Worm (Caenorhabditis elegans) whole organism, young adult: Measurements from ENCODE around the gene C03C10.5.

Experiments
- C17E4.6 ChIP-seq: fragments of 200-800 bp; sonication (Bioruptor generic); IDR thresholded peaks from 2 replicates; pipeline ENCODE4 v1.3.6; 2022; ENCODE audit warnings: missing genetic modification reagents, missing genetic modification characterization, missing compliant biosample characterization
- ama-1 ChIP-seq, 3 experiments: fragments of 150-350 bp in 1 of 3; sonication (generic microtip) in 2 of 3; optimal IDR thresholded peaks; 2 replicates each; lab custom pipeline; 2014 to 2018; ENCODE audit warnings: missing biosample characterization in 2 of 3, missing genetic modification characterization in 2 of 3, missing genetic modification reagents in 2 of 3
- snpc-4 ChIP-seq, 5 experiments: fragments of 150-350 bp in 1 of 5; sonication (generic microtip) in 4 of 5; optimal IDR thresholded peaks; 2 replicates each; lab custom pipeline; 2014 to 2018; ENCODE audit warnings: missing genetic modification characterization in 5 of 5, missing biosample characterization in 3 of 5, antibody characterized with exemption in 2 of 5, mild to moderate bottlenecking in 2 of 5, missing compliant biosample characterization in 2 of 5, missing genotype in 2 of 5, moderate library complexity in 2 of 5, missing genetic modification reagents in 1 of 5

DNA sequence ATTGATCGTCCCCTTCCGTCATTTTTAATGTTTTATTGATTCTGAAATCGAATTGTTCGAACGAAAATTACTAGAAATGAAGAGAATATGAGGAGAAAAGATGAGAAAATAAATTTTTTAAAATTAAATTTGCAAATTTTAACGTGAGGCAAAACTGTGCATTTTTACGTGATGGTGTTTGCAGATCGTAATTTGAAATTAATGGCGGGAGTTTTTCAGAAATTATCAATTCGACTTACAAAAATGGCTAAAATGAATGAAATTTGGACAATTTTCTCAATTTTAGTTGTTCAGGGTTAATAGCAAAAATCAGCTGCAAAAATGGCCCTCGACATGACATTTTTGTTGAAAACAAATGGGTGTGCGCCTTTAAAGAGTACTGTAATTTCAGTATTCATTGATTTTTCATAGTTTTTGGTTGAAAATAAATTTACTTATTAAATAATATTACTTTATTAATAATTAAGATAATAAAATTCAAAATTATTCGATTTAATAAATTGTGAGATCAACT, 6.2 kb upstream of the C03C10.5 start, which contains the start of gene rei-1:
- TF ChIP-seq C17E4.6 (no peak), snpc-4 (GFP tag; optimal IDR thresholded peaks at IDR 0.05; lab: Kevin White, UChicago) (no peak), snpc-4 (tag; optimal IDR thresholded peaks at IDR 0.05; lab: Kevin White, UChicago) (no peak), ama-1 (optimal IDR thresholded peaks at IDR 0.05; lab: Kevin White, UChicago) (no peak), ama-1 (GFP tag; optimal IDR thresholded peaks at IDR 0.05; lab: Kevin White, UChicago) (no peak)
